Fruit fly (Drosophila melanogaster): ENCODE data around the gene Rab11.

Rab11 gene

dm6 chr3R:21101453-21102214, 9.6 kb upstream of the Rab11 start, which contains the start of the genes CG7044 and Tbc1d22 (continued):
- TF ChIP-seq CG7987 (GFP tag; optimal IDR thresholded peaks at IDR 0.05) = no peak
- TF ChIP-seq CG3995 (GFP tag; optimal IDR thresholded peaks at IDR 0.05) = peak; percentile 96
- TF ChIP-seq croc (GFP tag; conservative IDR thresholded peaks at IDR 0.05) = no peak
- TF ChIP-seq CG10543 (GFP tag; optimal IDR thresholded peaks at IDR 0.05) = no peak
- TF ChIP-seq CTCF (GFP tag; optimal IDR thresholded peaks at IDR 0.05) = no peak
- TF ChIP-seq CG8359 (GFP tag; optimal IDR thresholded peaks at IDR 0.05; ENCODE audit: borderline replicate concordance) = no peak
- TF ChIP-seq chm (GFP tag; IDR thresholded peaks at IDR 0.05) = no peak
- peak; percentile 90 for TF ChIP-seq CG17361 (GFP tag; IDR thresholded peaks at IDR 0.05)
- peak; percentile 27; the same call in 1 of the 2 replicates for TF ChIP-seq E2f2 (GFP tag; IDR thresholded peaks at IDR 0.05)
- peak; percentile 51 for TF ChIP-seq CG18262 (tag; optimal IDR thresholded peaks at IDR 0.05)
- peak; percentile 30; the same call in 1 of the 3 replicates for TF ChIP-seq ci (GFP tag; IDR thresholded peaks at IDR 0.05)
- TF ChIP-seq z (GFP tag; IDR thresholded peaks at IDR 0.05) = no peak
- no peak for TF ChIP-seq CG31224 (GFP tag; IDR thresholded peaks at IDR 0.05)
- TF ChIP-seq Opbp (GFP tag; IDR thresholded peaks at IDR 0.05; ENCODE audit: partially characterized antibody) = peak; percentile 9; the same call in 1 of the 3 replicates
- TF ChIP-seq Fer3 (tag; optimal IDR thresholded peaks at IDR 0.05) = peak; percentile 26
- TF ChIP-seq MBD-R2 (GFP tag; IDR thresholded peaks at IDR 0.05) = peak; percentile 63
- peak; percentile 48 for TF ChIP-seq mam (GFP tag; optimal IDR thresholded peaks at IDR 0.05)
- no peak for TF ChIP-seq CG17912 (GFP tag; optimal IDR thresholded peaks at IDR 0.05)
- 0 out of 3 replicates have a peak, but pooled peaks have one; percentile 10 for TF ChIP-seq CG6791 (GFP tag; IDR thresholded peaks at IDR 0.05; ENCODE audit: partially characterized antibody)
- TF ChIP-seq zfh2 (GFP tag; optimal IDR thresholded peaks at IDR 0.05) = peak; percentile 70
- 0 out of 3 replicates have a peak, but pooled peaks have one; percentile 23 for TF ChIP-seq Aef1 (GFP tag; IDR thresholded peaks at IDR 0.05)
- TF ChIP-seq Optix (GFP tag; IDR thresholded peaks at IDR 0.05) = no peak
- TF ChIP-seq pnt (GFP tag; optimal IDR thresholded peaks at IDR 0.05) = peak; percentile 43
- no peak for TF ChIP-seq dm (GFP tag; optimal IDR thresholded peaks at IDR 0.05)
- TF ChIP-seq ham (GFP tag; IDR thresholded peaks at IDR 0.05) = no peak
- no peak for TF ChIP-seq CG5953 (GFP tag; IDR thresholded peaks at IDR 0.05)
- no peak for TF ChIP-seq lbe (GFP tag; optimal IDR thresholded peaks at IDR 0.05)
- no peak for TF ChIP-seq wek (GFP tag; optimal IDR thresholded peaks at IDR 0.05)
- TF ChIP-seq ato (GFP tag; IDR thresholded peaks at IDR 0.05; ENCODE audit: partially characterized antibody) = no peak
- no peak for TF ChIP-seq sna (GFP tag; IDR thresholded peaks at IDR 0.05; ENCODE audit: partially characterized antibody)
- TF ChIP-seq prd (optimal IDR thresholded peaks at IDR 0.05) = no peak
- peak; percentile 57; the same call in 2 of the 3 replicates for TF ChIP-seq prd (GFP tag; IDR thresholded peaks at IDR 0.05)
- TF ChIP-seq pum (GFP tag; optimal IDR thresholded peaks at IDR 0.05) = peak; percentile 49
- peak; percentile 60 for TF ChIP-seq CG7556 (GFP tag; optimal IDR thresholded peaks at IDR 0.05)
- TF ChIP-seq nau (GFP tag; optimal IDR thresholded peaks at IDR 0.05) = no peak
- TF ChIP-seq crc (GFP tag; optimal IDR thresholded peaks at IDR 0.05) = no peak
- TF ChIP-seq Hmr (GFP tag; optimal IDR thresholded peaks at IDR 0.05) = no peak
- TF ChIP-seq Lpt (GFP tag; optimal IDR thresholded peaks at IDR 0.05) = no peak
- TF ChIP-seq CG10274 (GFP tag; optimal IDR thresholded peaks at IDR 0.05) = no peak
- TF ChIP-seq unpg (GFP tag; optimal IDR thresholded peaks at IDR 0.05) = no peak
- TF ChIP-seq Hey (tag; optimal IDR thresholded peaks at IDR 0.05) = no peak
- TF ChIP-seq Chrac-16 (GFP tag; optimal IDR thresholded peaks at IDR 0.05) = peak; percentile 54
- no peak for TF ChIP-seq CG10147 (GFP tag; optimal IDR thresholded peaks at IDR 0.05)
- TF ChIP-seq Neu2 (GFP tag; optimal IDR thresholded peaks at IDR 0.05; ENCODE audit: borderline replicate concordance) = no peak
- TF ChIP-seq CG6175 (GFP tag; IDR thresholded peaks at IDR 0.05) = no peak
- TF ChIP-seq Six4 (GFP tag; optimal IDR thresholded peaks at IDR 0.05) = peak; percentile 6
- TF ChIP-seq sd (tag; optimal IDR thresholded peaks at IDR 0.05) = no peak
- TF ChIP-seq CG12769 (tag; optimal IDR thresholded peaks at IDR 0.05) = no peak
- no peak for TF ChIP-seq Hand (GFP tag; optimal IDR thresholded peaks at IDR 0.05)

All from whole organism, embryonic.